Fruit fly (Drosophila melanogaster) whole organism, prepupa: ENCODE measurements around the gene pip.

Experiments
- Blimp-1 ChIP-seq: fragments of 200-800 bp; sonication (Bioruptor generic); optimal IDR thresholded peaks from 3 replicates; lab custom pipeline; 2017; ENCODE audit warnings: missing biosample characterization, missing genetic modification characterization, mild to moderate bottlenecking, moderate library complexity, missing genetic modification reagents
- CG10631 ChIP-seq: fragments of 200-800 bp; sonication (Bioruptor generic); optimal IDR thresholded peaks from 2 replicates; lab custom pipeline; 2016; ENCODE audit warnings: missing biosample characterization, missing genetic modification characterization
- CG10669 ChIP-seq: fragments of 200-800 bp; sonication (Bioruptor generic); optimal IDR thresholded peaks from 3 replicates; lab custom pipeline; 2018; ENCODE audit warnings: missing biosample characterization, mild to moderate bottlenecking, missing genetic modification characterization, moderate library complexity
- CG11294 ChIP-seq: fragments of 200-800 bp; sonication (Bioruptor generic); IDR thresholded peaks from 2 replicates; pipeline ENCODE4 v1.3.6; 2022; ENCODE audit warnings: missing biosample characterization, missing genetic modification characterization
- CG11762 ChIP-seq: fragments of 200-800 bp; sonication (Bioruptor generic); optimal IDR thresholded peaks from 3 replicates; lab custom pipeline; 2016; ENCODE audit warnings: missing biosample characterization, missing genetic modification characterization; ENCODE audit not compliant: insufficient read depth
- CG15336 ChIP-seq: fragments of 200-800 bp; sonication (Bioruptor generic); IDR thresholded peaks from 2 replicates; pipeline ENCODE4 v1.3.6; 2022; ENCODE audit warnings: missing biosample characterization, missing genetic modification characterization
- CG1621 ChIP-seq: fragments of 200-800 bp; sonication (Bioruptor generic); optimal IDR thresholded peaks from 3 replicates; lab custom pipeline; 2018; ENCODE audit warnings: missing biosample characterization, mild to moderate bottlenecking, missing genetic modification characterization
- CG16779 ChIP-seq: fragments of 200-800 bp; sonication (Bioruptor generic); optimal IDR thresholded peaks from 3 replicates; lab custom pipeline; 2017; ENCODE audit warnings: missing biosample characterization, mild to moderate bottlenecking, missing genetic modification characterization
- CG3032 ChIP-seq: fragments of 200-800 bp; optimal IDR thresholded peaks from 2 replicates; lab custom pipeline; 2019; ENCODE audit warnings: missing biosample characterization, mild to moderate bottlenecking, missing genetic modification characterization, moderate library complexity
- CG31627 ChIP-seq: fragments of 200-800 bp; sonication (Bioruptor generic); optimal IDR thresholded peaks from 3 replicates; lab custom pipeline; 2016; ENCODE audit warnings: missing biosample characterization, missing genetic modification characterization
- CG32006 ChIP-seq: fragments of 200-800 bp; sonication (Bioruptor generic); optimal IDR thresholded peaks from 3 replicates; lab custom pipeline; 2017; ENCODE audit warnings: missing biosample characterization, mild to moderate bottlenecking, missing genetic modification characterization
- CG34406 ChIP-seq: fragments of 200-800 bp; sonication (Bioruptor generic); optimal IDR thresholded peaks from 3 replicates; lab custom pipeline; 2016; ENCODE audit warnings: missing biosample characterization, missing genetic modification characterization
- CG4318 ChIP-seq: fragments of 200-800 bp; sonication (Bioruptor generic); optimal IDR thresholded peaks from 3 replicates; lab custom pipeline; 2017; ENCODE audit warnings: missing biosample characterization, mild to moderate bottlenecking, missing genetic modification characterization
- CG6792 ChIP-seq: fragments of 200-800 bp; sonication (Bioruptor generic); optimal IDR thresholded peaks from 3 replicates; lab custom pipeline; 2016; ENCODE audit warnings: missing biosample characterization, missing genetic modification characterization
- CG6808 ChIP-seq: fragments of 200-800 bp; sonication (Bioruptor generic); optimal IDR thresholded peaks from 3 replicates; lab custom pipeline; 2017; ENCODE audit warnings: missing biosample characterization, missing genetic modification characterization, mild to moderate bottlenecking, moderate library complexity, missing genetic modification reagents
- CG6854 ChIP-seq: fragments of 200-800 bp; sonication (Bioruptor generic); optimal IDR thresholded peaks from 2 replicates; lab custom pipeline; 2017; ENCODE audit warnings: missing biosample characterization, mild to moderate bottlenecking, missing genetic modification characterization
- CG7368 ChIP-seq: fragments of 200-800 bp; sonication (Bioruptor generic); optimal IDR thresholded peaks from 3 replicates; lab custom pipeline; 2016; ENCODE audit warnings: missing biosample characterization, missing genetic modification characterization
- CG8119 ChIP-seq: fragments of 200-800 bp; sonication (Bioruptor generic); IDR thresholded peaks from 3 replicates; pipeline ENCODE4 v1.3.6; 2022; ENCODE audit warnings: missing biosample characterization, missing genetic modification characterization
- CG8319 ChIP-seq: fragments of 200-800 bp; sonication (Bioruptor generic); optimal IDR thresholded peaks from 3 replicates; lab custom pipeline; 2016; ENCODE audit warnings: missing biosample characterization, missing genetic modification characterization
- CG9139 ChIP-seq: fragments of 200-800 bp; sonication (Bioruptor generic); optimal IDR thresholded peaks from 3 replicates; lab custom pipeline; 2017; ENCODE audit warnings: missing biosample characterization, mild to moderate bottlenecking, missing genetic modification characterization
- Eip75B ChIP-seq: fragments of 200-800 bp; sonication (Bioruptor generic); optimal IDR thresholded peaks from 3 replicates; lab custom pipeline; 2016; ENCODE audit warnings: missing biosample characterization, missing genetic modification characterization
- Eip78C ChIP-seq: fragments of 200-800 bp; sonication (Bioruptor generic); peaks from one replicate; lab custom pipeline; 2016; ENCODE audit warnings: missing biosample characterization, missing genetic modification characterization
- Eip93F ChIP-seq: fragments of 200-800 bp; sonication (Bioruptor generic); optimal IDR thresholded peaks from 2 replicates; lab custom pipeline; 2016; ENCODE audit warnings: missing biosample characterization, mild to moderate bottlenecking, missing genetic modification characterization
- Ets21C ChIP-seq: fragments of 200-800 bp; sonication (Bioruptor generic); optimal IDR thresholded peaks from 3 replicates; lab custom pipeline; 2016; ENCODE audit warnings: missing biosample characterization, missing genetic modification characterization
- Ets96B ChIP-seq: fragments of 200-800 bp; optimal IDR thresholded peaks from 2 replicates; lab custom pipeline; 2019; ENCODE audit warnings: missing biosample characterization, mild to moderate bottlenecking, missing genetic modification characterization, moderate library complexity
- Gug ChIP-seq: fragments of 200-800 bp; sonication (Bioruptor generic); IDR thresholded peaks from 2 replicates; pipeline ENCODE4 v1.3.6; 2022; ENCODE audit warnings: missing biosample characterization, missing genetic modification characterization
- Hr38 ChIP-seq: sonication (Bioruptor generic); optimal IDR thresholded peaks from 2 replicates; lab custom pipeline; 2016; ENCODE audit warnings: missing biosample characterization, missing genetic modification characterization
- Hr39 ChIP-seq: fragments of 200-800 bp; sonication (Bioruptor generic); optimal IDR thresholded peaks from 2 replicates; lab custom pipeline; 2016; ENCODE audit warnings: missing biosample characterization, missing genetic modification characterization
- Hr4 ChIP-seq: fragments of 200-800 bp; sonication (Bioruptor generic); optimal IDR thresholded peaks from 3 replicates; lab custom pipeline; 2016; ENCODE audit warnings: missing biosample characterization, missing genetic modification characterization
- Lpt ChIP-seq: fragments of 200-800 bp; sonication (Bioruptor generic); optimal IDR thresholded peaks from 3 replicates; lab custom pipeline; 2016; ENCODE audit warnings: missing biosample characterization, missing genetic modification characterization
- OdsH ChIP-seq: fragments of 200-800 bp; sonication (Bioruptor generic); optimal IDR thresholded peaks from 3 replicates; lab custom pipeline; 2016; ENCODE audit warnings: missing biosample characterization, missing genetic modification characterization
- Smox ChIP-seq: fragments of 200-800 bp; sonication (Bioruptor generic); optimal IDR thresholded peaks from 3 replicates; lab custom pipeline; 2016; ENCODE audit warnings: missing biosample characterization, missing genetic modification characterization
- Sox14 ChIP-seq: fragments of 200-800 bp; sonication (Bioruptor generic); optimal IDR thresholded peaks from 3 replicates; lab custom pipeline; 2016; ENCODE audit warnings: missing biosample characterization, missing genetic modification characterization
- Sox15 ChIP-seq: fragments of 200-800 bp; sonication (Bioruptor generic); optimal IDR thresholded peaks from 3 replicates; lab custom pipeline; 2016; ENCODE audit warnings: missing biosample characterization, missing genetic modification characterization
- achi ChIP-seq: fragments of 200-800 bp; sonication (Bioruptor generic); optimal IDR thresholded peaks from 3 replicates; lab custom pipeline; 2016; ENCODE audit warnings: missing biosample characterization, missing genetic modification characterization
- acj6 ChIP-seq: fragments of 200-800 bp; sonication (Bioruptor generic); optimal IDR thresholded peaks from 3 replicates; lab custom pipeline; 2016; ENCODE audit warnings: missing biosample characterization, missing genetic modification characterization
- dsx ChIP-seq: fragments of 200-800 bp; optimal IDR thresholded peaks from 3 replicates; lab custom pipeline; 2019; ENCODE audit warnings: missing biosample characterization, mild to moderate bottlenecking, missing genetic modification characterization, moderate library complexity; ENCODE audit not compliant: poor library complexity, severe bottlenecking
- eg ChIP-seq: fragments of 200-800 bp; sonication (Bioruptor generic); IDR thresholded peaks from 3 replicates; pipeline ENCODE4 v1.3.6; 2022; ENCODE audit warnings: missing biosample characterization, missing genetic modification characterization
- esn ChIP-seq: fragments of 200-800 bp; sonication (Bioruptor generic); optimal IDR thresholded peaks from 2 replicates; lab custom pipeline; 2016; ENCODE audit warnings: missing biosample characterization, mild to moderate bottlenecking, missing genetic modification characterization, moderate library complexity
- fd59A ChIP-seq: fragments of 200-800 bp; sonication (Bioruptor generic); optimal IDR thresholded peaks from 2 replicates; lab custom pipeline; 2017; ENCODE audit warnings: missing biosample characterization, mild to moderate bottlenecking, missing genetic modification characterization, missing genetic modification reagents
- fd85E ChIP-seq: fragments of 200-800 bp; sonication (Bioruptor generic); optimal IDR thresholded peaks from 3 replicates; lab custom pipeline; 2016; ENCODE audit warnings: missing biosample characterization, missing genetic modification characterization
- fkh ChIP-seq: fragments of 200-800 bp; sonication (Bioruptor generic); optimal IDR thresholded peaks from 3 replicates; lab custom pipeline; 2017; ENCODE audit warnings: missing biosample characterization, mild to moderate bottlenecking, missing genetic modification characterization, moderate library complexity
- net ChIP-seq: fragments of 200-800 bp; sonication (Bioruptor generic); optimal IDR thresholded peaks from 3 replicates; lab custom pipeline; 2016; ENCODE audit warnings: missing biosample characterization, missing genetic modification characterization
- pdm3 ChIP-seq: fragments of 200-800 bp; sonication (Bioruptor generic); optimal IDR thresholded peaks from 3 replicates; lab custom pipeline; 2016; ENCODE audit warnings: missing biosample characterization, missing genetic modification characterization
- salr ChIP-seq, 2 experiments: fragments of 200-800 bp; sonication (Bioruptor generic); optimal IDR thresholded peaks; 3 replicates each; lab custom pipeline; 2016 to 2018; ENCODE audit warnings: missing biosample characterization in 2 of 2, missing genetic modification characterization in 2 of 2, mild to moderate bottlenecking in 1 of 2
- ss ChIP-seq, 2 experiments: fragments of 200-800 bp; sonication (Bioruptor generic); optimal IDR thresholded peaks; 2 replicates in 1 of 2; 3 replicates in 1 of 2; lab custom pipeline; 2017 to 2018; ENCODE audit warnings: mild to moderate bottlenecking in 2 of 2, missing biosample characterization in 2 of 2, missing genetic modification characterization in 2 of 2, moderate library complexity in 1 of 2
- svp ChIP-seq: fragments of 200-800 bp; sonication (Bioruptor generic); peaks from one replicate; lab custom pipeline; 2016; ENCODE audit warnings: missing biosample characterization, missing genetic modification characterization
- topi ChIP-seq: fragments of 200-800 bp; sonication (Bioruptor generic); optimal IDR thresholded peaks from 3 replicates; lab custom pipeline; 2016; ENCODE audit warnings: missing biosample characterization, missing genetic modification characterization
- vri ChIP-seq: fragments of 200-800 bp; sonication (Bioruptor generic); optimal IDR thresholded peaks from 3 replicates; lab custom pipeline; 2016; ENCODE audit warnings: missing biosample characterization, mild to moderate bottlenecking, missing genetic modification characterization

The pip gene

DNA sequence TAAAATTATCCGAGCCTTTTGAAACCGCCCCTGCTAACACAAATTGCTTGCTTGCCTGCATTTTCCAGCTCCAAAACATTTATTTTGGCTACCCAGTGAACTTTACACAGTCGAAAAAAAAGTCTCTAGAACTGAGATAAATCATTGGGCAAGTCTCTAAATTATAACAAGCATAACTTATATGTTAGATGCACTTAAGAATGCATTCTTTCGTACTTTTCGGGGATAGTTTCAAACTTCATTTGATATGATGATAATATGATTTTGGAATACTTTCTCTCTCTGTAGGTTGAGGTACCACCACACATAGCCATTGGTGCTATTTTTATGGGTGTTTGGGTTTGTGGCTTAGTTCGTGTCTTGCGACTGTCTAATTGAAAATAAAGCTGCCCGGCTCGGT is 22.5 kb downstream of the pip start (continued):
- TF ChIP-seq Eip75B (GFP tag; lab: Kevin White, UChicago): peak; percentile 37
- peak; percentile 71 for TF ChIP-seq achi (GFP tag; lab: Kevin White, UChicago)
- TF ChIP-seq CG15336 (GFP tag; lab: Robert Waterston, UW): peak; percentile 94
- no peak for TF ChIP-seq Eip93F (GFP tag; lab: Kevin White, UChicago)
- TF ChIP-seq Hr39 (GFP tag; lab: Kevin White, UChicago): peak; percentile 14
- TF ChIP-seq CG34406 (GFP tag; lab: Kevin White, UChicago): peak; percentile 16
- TF ChIP-seq, all 60 proteins: peak for 30

DNA sequence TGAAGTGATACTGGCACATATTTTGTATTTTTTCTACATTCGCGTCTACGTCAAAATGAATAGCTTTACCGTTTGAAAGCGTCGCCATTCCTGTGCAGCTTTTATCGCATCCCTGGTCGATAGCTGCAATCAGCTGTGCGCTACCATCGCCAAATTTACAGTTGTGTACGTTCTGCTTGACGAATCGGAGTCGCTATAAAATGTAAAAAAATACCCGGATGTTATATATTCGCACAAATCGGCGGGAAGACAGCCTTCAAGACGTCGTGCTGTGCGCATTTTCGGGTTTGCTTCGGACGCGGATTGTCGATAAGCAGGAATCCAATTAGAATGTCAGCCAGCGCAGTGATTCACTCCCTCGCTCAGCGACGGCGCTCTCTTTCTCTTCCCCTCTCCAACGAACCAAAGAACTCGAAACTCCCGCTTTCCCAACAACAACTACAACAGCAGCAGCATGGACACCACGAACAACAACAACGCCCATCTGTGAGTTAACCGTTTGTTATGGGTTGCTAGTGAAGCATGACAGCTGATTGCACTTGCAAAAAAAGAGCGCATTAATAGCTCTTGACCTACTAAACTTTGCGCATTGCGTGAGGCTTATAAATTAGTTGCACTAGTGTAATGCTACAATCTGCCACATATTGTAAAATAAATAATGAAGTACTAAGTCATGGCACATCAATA is 42.7 kb downstream of the pip start:
- TF ChIP-seq CG8119 (GFP tag; lab: Robert Waterston, UW) (no peak), CG4318 (GFP tag; lab: Kevin White, UChicago) (no peak), topi (GFP tag; lab: Kevin White, UChicago) (no peak), acj6 (GFP tag; lab: Kevin White, UChicago) (no peak), Lpt (GFP tag; lab: Kevin White, UChicago) (peak; percentile 53), CG3032 (tag; lab: Kevin White, UChicago) (no peak), Eip78C (no peak), CG6854 (GFP tag; lab: Kevin White, UChicago) (peak; percentile 43), CG16779 (tag; lab: Kevin White, UChicago) (peak; percentile 58), Hr4 (GFP tag; lab: Kevin White, UChicago) (no peak), Sox14 (GFP tag; lab: Kevin White, UChicago) (no peak), fd59A (GFP tag; lab: Kevin White, UChicago) (no peak), fkh (GFP tag; lab: Kevin White, UChicago) (no peak), vri (GFP tag; lab: Kevin White, UChicago) (no peak), Ets96B (tag; lab: Kevin White, UChicago) (no peak), fd85E (GFP tag; lab: Kevin White, UChicago) (no peak), CG15336 (GFP tag; lab: Robert Waterston, UW) (no peak), esn (GFP tag; lab: Kevin White, UChicago) (no peak), achi (GFP tag; lab: Kevin White, UChicago) (no peak), Blimp-1 (GFP tag; lab: Kevin White, UChicago) (no peak), CG9139 (GFP tag; lab: Kevin White, UChicago) (peak; percentile 34), salr (GFP tag; optimal IDR thresholded peaks at IDR 0.05; lab: Kevin White, UChicago) (no peak), OdsH (no peak), pdm3 (no peak), Smox (GFP tag; lab: Kevin White, UChicago) (no peak), CG8319 (no peak), CG10669 (GFP tag; lab: Kevin White, UChicago) (no peak), CG34406 (GFP tag; lab: Kevin White, UChicago) (no peak), Ets21C (GFP tag; lab: Kevin White, UChicago) (no peak), CG7368 (GFP tag; lab: Kevin White, UChicago) (no peak), eg (GFP tag; lab: Robert Waterston, UW) (peak; percentile 51; the same call in 1 of the 3 replicates), CG11762 (no peak), CG11294 (GFP tag; lab: Robert Waterston, UW) (no peak), dsx (GFP tag; lab: Kevin White, UChicago) (peak; percentile 23), CG32006 (GFP tag; lab: Kevin White, UChicago) (no peak), Sox15 (GFP tag; lab: Kevin White, UChicago) (no peak), net (GFP tag; lab: Kevin White, UChicago) (no peak), ss (GFP tag; optimal IDR thresholded peaks at IDR 0.05; lab: Kevin White, UChicago) (no peak), CG1621 (tag; lab: Kevin White, UChicago) (no peak), CG31627 (no peak), svp (GFP tag; lab: Kevin White, UChicago) (peak; percentile 80), CG6792 (no peak), CG6808 (GFP tag; lab: Kevin White, UChicago) (peak; percentile 41), Gug (GFP tag; lab: Robert Waterston, UW) (no peak), CG10631 (GFP tag; lab: Kevin White, UChicago) (no peak), Hr38 (GFP tag; lab: Kevin White, UChicago) (no peak)
